Fruit fly (Drosophila melanogaster) whole organism, adult: ENCODE results near the gene Ufd4.

Source experiments
- CG1620 ChIP-seq: fragments of 200-800 bp; sonication (Bioruptor generic); optimal IDR thresholded peaks from 2 replicates; lab custom pipeline; 2016; ENCODE audit warnings: missing biosample characterization, missing genetic modification characterization
- CG5204 ChIP-seq: fragments of 200-800 bp; sonication (Bioruptor generic); optimal IDR thresholded peaks from 2 replicates; lab custom pipeline; 2016; ENCODE audit warnings: missing biosample characterization, missing genetic modification characterization
- Crg-1 ChIP-seq: fragments of 200-800 bp; sonication (Bioruptor generic); optimal IDR thresholded peaks from 2 replicates; lab custom pipeline; 2016; ENCODE audit warnings: missing biosample characterization, missing genetic modification characterization
- cic ChIP-seq: fragments of 200-800 bp; sonication (Bioruptor generic); optimal IDR thresholded peaks from 2 replicates; lab custom pipeline; 2017; ENCODE audit warnings: missing biosample characterization, mild to moderate bottlenecking, missing genetic modification characterization, moderate library complexity
- tj ChIP-seq: fragments of 200-800 bp; sonication (Bioruptor generic); optimal IDR thresholded peaks from 3 replicates; lab custom pipeline; 2017; ENCODE audit warnings: missing biosample characterization, mild to moderate bottlenecking, missing genetic modification characterization, moderate library complexity

DNA sequence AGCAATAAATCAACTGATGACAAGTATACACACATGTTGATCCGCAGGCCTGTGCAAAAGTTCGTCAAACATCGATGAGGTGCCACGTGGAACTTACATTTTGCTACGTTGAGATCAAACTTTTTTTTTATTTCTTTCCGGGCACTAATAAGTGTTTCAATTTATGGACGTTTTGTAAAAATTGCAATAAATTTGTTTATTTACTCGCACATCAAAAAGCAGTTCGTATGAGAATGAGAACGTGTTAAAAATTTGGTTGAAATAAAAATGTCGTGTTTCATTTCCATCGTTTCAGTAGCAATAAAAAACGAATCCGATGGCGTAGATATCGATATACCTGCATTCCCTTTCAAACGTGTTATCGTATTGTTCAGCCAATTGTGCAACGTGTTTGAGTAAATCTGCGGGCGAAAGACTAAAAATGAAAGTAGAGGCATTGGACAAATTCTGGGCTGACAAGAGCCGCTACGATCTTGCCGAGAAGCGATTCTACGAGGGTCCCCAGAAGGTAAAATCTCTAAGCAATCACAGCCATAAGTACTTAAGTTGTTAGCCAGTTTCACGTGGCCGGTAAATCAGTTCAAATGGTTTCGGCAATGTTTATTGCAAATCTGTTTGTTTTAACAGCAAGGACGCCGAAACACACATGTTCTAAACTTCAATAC, 59.9 kb downstream of the Ufd4 start, which contains the start of gene eEF1delta:
- TF ChIP-seq cic (GFP tag; lab: Kevin White, UChicago) (no peak), CG1620 (GFP tag; lab: Kevin White, UChicago) (no peak), Crg-1 (GFP tag; lab: Kevin White, UChicago) (no peak), tj (no peak), CG5204 (no peak)
